Worm (Caenorhabditis elegans) whole organism, L3 larva: ENCODE data around the gene gcy-8.

Source experiments
- R02D3.7 ChIP-seq: fragments of 150-350 bp; optimal IDR thresholded peaks from 2 replicates; lab custom pipeline; 2014; ENCODE audit warnings: missing biosample characterization, missing genetic modification characterization
- ceh-16 ChIP-seq: sonication (generic microtip); optimal IDR thresholded peaks from 2 replicates; lab custom pipeline; 2017; ENCODE audit warnings: missing biosample characterization, missing genetic modification characterization
- ceh-28 ChIP-seq: fragments of 150-350 bp; optimal IDR thresholded peaks from 2 replicates; lab custom pipeline; 2014; ENCODE audit warnings: missing biosample characterization, missing genetic modification reagents, missing genetic modification characterization
- ceh-9 ChIP-seq: sonication (generic microtip); optimal IDR thresholded peaks from 2 replicates; lab custom pipeline; 2018; ENCODE audit warnings: missing biosample characterization, missing genetic modification characterization
- egl-27 ChIP-seq: sonication (generic microtip); optimal IDR thresholded peaks from 4 replicates; lab custom pipeline; 2017; ENCODE audit warnings: missing biosample characterization, missing genetic modification reagents, missing genetic modification characterization
- egl-5 ChIP-seq: fragments of 150-350 bp; optimal IDR thresholded peaks from 2 replicates; lab custom pipeline; 2017; ENCODE audit warnings: missing biosample characterization, missing genetic modification reagents, missing genetic modification characterization, inconsistent platforms
- elt-1 ChIP-seq: fragments of 150-350 bp; optimal IDR thresholded peaks from 2 replicates; lab custom pipeline; 2014; ENCODE audit warnings: missing biosample characterization, missing genetic modification characterization
- elt-2 ChIP-seq: sonication (generic microtip); optimal IDR thresholded peaks from 2 replicates; lab custom pipeline; 2016; ENCODE audit warnings: missing genetic modification reagents, mild to moderate bottlenecking, missing genetic modification characterization, missing compliant biosample characterization
- elt-3 ChIP-seq, 3 experiments: fragments of 150-350 bp in 1 of 3; sonication (generic microtip) in 2 of 3; optimal IDR thresholded peaks; 2 replicates in 2 of 3; 4 replicates in 1 of 3; lab custom pipeline; 2014 to 2017; ENCODE audit warnings: missing biosample characterization in 3 of 3, missing genetic modification characterization in 3 of 3
- fkh-2 ChIP-seq: fragments of 150-350 bp; optimal IDR thresholded peaks from 2 replicates; lab custom pipeline; 2014; ENCODE audit warnings: missing biosample characterization, missing genetic modification reagents, missing genetic modification characterization
- fos-1 ChIP-seq: fragments of 150-350 bp; optimal IDR thresholded peaks from 2 replicates; lab custom pipeline; 2014; ENCODE audit warnings: missing biosample characterization, missing genetic modification characterization
- lin-15B ChIP-seq: fragments of 150-350 bp; optimal IDR thresholded peaks from 2 replicates; lab custom pipeline; 2014; ENCODE audit warnings: missing biosample characterization, missing genetic modification characterization
- lin-39 ChIP-seq: fragments of 150-350 bp; optimal IDR thresholded peaks from 2 replicates; lab custom pipeline; 2018; ENCODE audit warnings: missing biosample characterization, missing genetic modification reagents, missing genetic modification characterization
- lsy-12 ChIP-seq: sonication (generic microtip); optimal IDR thresholded peaks from 2 replicates; lab custom pipeline; 2016; ENCODE audit warnings: mild to moderate bottlenecking, missing genetic modification characterization, missing compliant biosample characterization
- mdl-1 ChIP-seq: fragments of 150-350 bp; optimal IDR thresholded peaks from 2 replicates; lab custom pipeline; 2014; ENCODE audit warnings: missing biosample characterization, missing genetic modification characterization
- mml-1 ChIP-seq: fragments of 150-350 bp; sonication (generic microtip); optimal IDR thresholded peaks from 3 replicates; lab custom pipeline; 2014; ENCODE audit warnings: missing biosample characterization, missing genetic modification characterization
- nhr-23 ChIP-seq: fragments of 150-350 bp; optimal IDR thresholded peaks from 2 replicates; lab custom pipeline; 2014; ENCODE audit warnings: missing biosample characterization, missing genetic modification reagents, missing genetic modification characterization
- nhr-237 ChIP-seq: fragments of 150-350 bp; optimal IDR thresholded peaks from 2 replicates; lab custom pipeline; 2014; ENCODE audit warnings: missing biosample characterization, missing genetic modification characterization
- nhr-25 ChIP-seq: sonication (generic microtip); optimal IDR thresholded peaks from 2 replicates; lab custom pipeline; 2017; ENCODE audit warnings: missing biosample characterization, missing genetic modification characterization
- nhr-28 ChIP-seq: fragments of 150-350 bp; optimal IDR thresholded peaks from 2 replicates; lab custom pipeline; 2014; ENCODE audit warnings: missing biosample characterization, missing genetic modification characterization
- nhr-43 ChIP-seq: sonication (generic microtip); optimal IDR thresholded peaks from 2 replicates; lab custom pipeline; 2016; ENCODE audit warnings: mild to moderate bottlenecking, missing genetic modification characterization, missing compliant biosample characterization; ENCODE audit not compliant: poor library complexity, severe bottlenecking
- nhr-67 ChIP-seq: fragments of 150-350 bp; optimal IDR thresholded peaks from 2 replicates; lab custom pipeline; 2014; ENCODE audit warnings: missing biosample characterization, missing genetic modification characterization
- nhr-76 ChIP-seq: fragments of 150-350 bp; sonication (generic microtip); optimal IDR thresholded peaks from 5 replicates; lab custom pipeline; 2014; ENCODE audit warnings: missing biosample characterization, missing genetic modification characterization
- nhr-77 ChIP-seq: fragments of 150-350 bp; optimal IDR thresholded peaks from 2 replicates; lab custom pipeline; 2014; ENCODE audit warnings: missing biosample characterization, missing genetic modification characterization
- pha-4 ChIP-seq: fragments of 150-350 bp; optimal IDR thresholded peaks from 2 replicates; lab custom pipeline; 2014; ENCODE audit warnings: missing biosample characterization, missing genetic modification reagents, missing genetic modification characterization
- pqm-1 ChIP-seq: fragments of 150-350 bp; optimal IDR thresholded peaks from 2 replicates; lab custom pipeline; 2017; ENCODE audit warnings: missing biosample characterization, missing genetic modification characterization, inconsistent platforms
- skn-1 ChIP-seq: fragments of 150-350 bp; optimal IDR thresholded peaks from 2 replicates; lab custom pipeline; 2014; ENCODE audit warnings: missing biosample characterization, missing genetic modification characterization
- tbx-2 ChIP-seq: sonication (generic microtip); optimal IDR thresholded peaks from 2 replicates; lab custom pipeline; 2016; ENCODE audit warnings: mild to moderate bottlenecking, missing genetic modification characterization, missing compliant biosample characterization
- unc-62 ChIP-seq: fragments of 150-350 bp; sonication (generic microtip); optimal IDR thresholded peaks from 4 replicates; lab custom pipeline; 2014; ENCODE audit warnings: missing biosample characterization, missing genetic modification reagents, missing genetic modification characterization
- zag-1 ChIP-seq: fragments of 150-350 bp; optimal IDR thresholded peaks from 2 replicates; lab custom pipeline; 2014; ENCODE audit warnings: missing biosample characterization, missing genetic modification characterization
- ztf-11 ChIP-seq: fragments of 150-350 bp; optimal IDR thresholded peaks from 2 replicates; lab custom pipeline; 2014; ENCODE audit warnings: missing biosample characterization, missing genetic modification characterization
- ztf-4 ChIP-seq: fragments of 150-350 bp; optimal IDR thresholded peaks from 2 replicates; lab custom pipeline; 2014; ENCODE audit warnings: missing biosample characterization, missing genetic modification characterization

gcy-8 gene

ce11 chrIV:7958092-7958491 is 30.1 kb downstream of the gcy-8 start:
- no peak for TF ChIP-seq nhr-77
- TF ChIP-seq ceh-9 (tag; lab: Kevin White, UChicago), result no peak
- TF ChIP-seq fos-1 (tag; lab: Kevin White, UChicago), result no peak
- no peak for TF ChIP-seq nhr-76 (tag; lab: Kevin White, UChicago)
- TF ChIP-seq tbx-2 (tag; lab: Kevin White, UChicago), result no peak
- no peak for TF ChIP-seq mdl-1
- no peak for TF ChIP-seq lsy-12
- no peak for TF ChIP-seq elt-1 (tag; lab: Kevin White, UChicago)
- no peak for TF ChIP-seq mml-1 (tag; lab: Kevin White, UChicago)
- TF ChIP-seq fkh-2 (tag; lab: Kevin White, UChicago), result no peak
- TF ChIP-seq skn-1 (tag; lab: Kevin White, UChicago), result no peak
- no peak for TF ChIP-seq lin-15B (tag; lab: Kevin White, UChicago)
- TF ChIP-seq pha-4 (tag; lab: Kevin White, UChicago), result no peak
- no peak for TF ChIP-seq unc-62 (GFP tag; lab: Kevin White, UChicago)
- no peak for TF ChIP-seq lin-39 (tag; lab: Kevin White, UChicago)
- TF ChIP-seq egl-5 (tag; lab: Kevin White, UChicago), result no peak

- TF ChIP-seq skn-1 (tag; lab: Kevin White, UChicago) (no peak), ceh-16 (tag; lab: Kevin White, UChicago) (no peak), lin-15B (tag; lab: Kevin White, UChicago) (no peak), fkh-2 (tag; lab: Kevin White, UChicago) (no peak), nhr-237 (tag; lab: Kevin White, UChicago) (no peak), nhr-23 (tag; lab: Kevin White, UChicago) (no peak)
These were observed 34.0 kb downstream of the gcy-8 start for ce11 chrIV:7961889-7962342.

- TF ChIP-seq pha-4 (tag; lab: Kevin White, UChicago) (no peak), nhr-23 (tag; lab: Kevin White, UChicago) (no peak), ztf-4 (no peak), skn-1 (tag; lab: Kevin White, UChicago) (no peak), mml-1 (tag; lab: Kevin White, UChicago) (no peak), R02D3.7 (tag; lab: Kevin White, UChicago) (no peak), zag-1 (tag; lab: Kevin White, UChicago) (no peak), nhr-43 (tag; lab: Kevin White, UChicago) (no peak), ceh-28 (tag; lab: Kevin White, UChicago) (no peak), ceh-16 (tag; lab: Kevin White, UChicago) (no peak), egl-27 (tag; lab: Kevin White, UChicago) (no peak)
These were observed 39.1 kb downstream of the gcy-8 start, which contains the start of gene F57H12.5 for ce11 chrIV:7967006-7967405. F57H12.5 (plus strand) TSS chrIV:7967306.

- no peak for TF ChIP-seq nhr-28 (tag; lab: Kevin White, UChicago)
- no peak for TF ChIP-seq pqm-1 (tag; lab: Kevin White, UChicago)
- no peak for TF ChIP-seq elt-3 (tag; optimal IDR thresholded peaks at IDR 0.05; lab: Kevin White, UChicago)
- TF ChIP-seq ztf-11 (tag; lab: Kevin White, UChicago), result no peak
- TF ChIP-seq nhr-237 (tag; lab: Kevin White, UChicago), result no peak
- TF ChIP-seq elt-2, result no peak
- TF ChIP-seq nhr-67 (tag; lab: Kevin White, UChicago), result no peak
- no peak for TF ChIP-seq ceh-9 (tag; lab: Kevin White, UChicago)
- TF ChIP-seq, all 47 proteins: peak for 0
These were observed 48.3 kb downstream of the gcy-8 start, which contains the start of gene F57H12.6 for ce11 chrIV:7976210-7976609. F57H12.6 (minus strand) TSS chrIV:7976310.

- TF ChIP-seq ceh-28 (tag; lab: Kevin White, UChicago) (no peak), fkh-2 (tag; lab: Kevin White, UChicago) (no peak), nhr-25 (tag; lab: Kevin White, UChicago) (peak; percentile 14)
These were observed 49.5 kb downstream of the gcy-8 start, which contains the start of gene ora-1 for ce11 chrIV:7977452-7977940. ora-1 (plus strand) TSS chrIV:7977890.
